Worm (Caenorhabditis elegans) whole organism, midembryonic: ENCODE data around the gene ZK1290.11.

Experiments
- klf-2 ChIP-seq: fragments of 200-800 bp; sonication (Bioruptor generic); conservative IDR thresholded peaks from 2 replicates; pipeline ENCODE4 v1.3.6; 2022; ENCODE audit warnings: missing genetic modification reagents, missing genetic modification characterization, missing compliant biosample characterization
- ref-1 ChIP-seq: fragments of 200-800 bp; sonication (Bioruptor generic); conservative IDR thresholded peaks from 2 replicates; pipeline ENCODE4 v1.3.6; 2022; ENCODE audit warnings: missing genetic modification reagents, missing genetic modification characterization, missing compliant biosample characterization
- tab-1 ChIP-seq: fragments of 200-800 bp; sonication (Bioruptor generic); IDR thresholded peaks from 2 replicates; pipeline ENCODE4 v1.3.6; 2022; ENCODE audit warnings: missing genetic modification characterization, missing compliant biosample characterization

DNA sequence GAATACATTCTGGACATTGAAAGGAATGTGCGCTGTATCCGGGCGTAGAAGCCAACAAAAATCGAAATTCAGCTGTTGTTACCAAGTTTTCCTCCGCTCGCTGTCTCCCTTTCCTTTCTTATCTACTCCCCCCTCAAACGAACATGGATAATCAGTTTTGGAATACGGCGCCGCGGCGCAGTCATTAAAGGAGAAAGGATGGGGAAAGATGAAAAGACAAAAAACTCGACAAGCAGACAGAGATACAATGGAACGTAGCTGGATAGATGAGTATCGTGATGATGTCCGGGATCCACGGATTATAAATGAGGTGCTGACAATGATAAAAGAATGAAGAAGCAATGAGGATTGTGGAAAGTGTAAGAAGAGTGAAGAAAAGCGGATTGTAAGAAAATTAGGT, 16.0 kb downstream of the ZK1290.11 start:
- TF ChIP-seq tab-1 (GFP tag; lab: Robert Waterston, UW) (no peak), klf-2 (GFP tag; lab: Robert Waterston, UW) (no peak), ref-1 (no peak)
